1 fruit fly cellular context compared by ENCODE assay signal in the genomic region with DNA sequence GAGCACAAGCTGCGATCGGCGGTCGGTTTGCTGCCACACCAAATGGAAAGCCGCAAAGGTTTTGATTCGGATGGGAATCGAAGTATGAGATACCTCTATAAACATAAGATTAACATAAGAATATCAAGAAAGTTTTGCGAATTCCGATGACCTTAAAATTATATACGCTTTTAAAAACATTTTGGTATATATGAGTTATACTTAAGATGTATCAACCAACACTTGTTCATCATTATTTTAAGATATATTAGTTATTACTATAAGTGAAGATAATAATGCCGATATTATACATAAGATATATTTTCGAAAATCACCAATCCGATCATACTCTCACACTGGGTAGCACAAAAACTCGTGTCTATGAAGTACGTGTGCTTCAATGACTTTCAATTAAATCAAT.
TF ChIP-seq lines count a peak whose summit lies in the region.

No protein-coding gene starts in this region.

TF ChIP-seq in whole organism, embryonic, 481 proteins besides CTCF, POLR2A, EP300 and RAD21 (continued from another document):
- TF ChIP-seq CG2199 (GFP tag; IDR thresholded peaks at IDR 0.05; lab: Robert Waterston, UW) (no peak), wek (GFP tag; optimal IDR thresholded peaks at IDR 0.05; lab: Kevin White, UChicago) (no peak), fu2 (GFP tag; optimal IDR thresholded peaks at IDR 0.05; lab: Kevin White, UChicago) (no peak), tx (GFP tag; optimal IDR thresholded peaks at IDR 0.05; lab: Kevin White, UChicago) (no peak), CG10979 (tag; optimal IDR thresholded peaks at IDR 0.05; lab: Kevin White, UChicago) (peak; percentile 61), D19B (GFP tag; optimal IDR thresholded peaks at IDR 0.05; lab: Kevin White, UChicago) (peak; percentile 24), jing (GFP tag; optimal IDR thresholded peaks at IDR 0.05; lab: Kevin White, UChicago) (peak; percentile 7), lilli (GFP tag; optimal IDR thresholded peaks at IDR 0.05; lab: Kevin White, UChicago) (no peak), CG17912 (GFP tag; optimal IDR thresholded peaks at IDR 0.05; lab: Kevin White, UChicago) (no peak), NC2α (GFP tag; optimal IDR thresholded peaks at IDR 0.05; lab: Kevin White, UChicago) (no peak), CG15601 (tag; optimal IDR thresholded peaks at IDR 0.05; lab: Kevin White, UChicago) (peak; percentile 29), Ssrp (tag; optimal IDR thresholded peaks at IDR 0.05; lab: Kevin White, UChicago) (peak; percentile 64), CG11247 (GFP tag; IDR thresholded peaks at IDR 0.05; lab: Robert Waterston, UW) (no peak), corto (GFP tag; optimal IDR thresholded peaks at IDR 0.05; lab: Kevin White, UChicago) (no peak), zfh1 (GFP tag; IDR thresholded peaks at IDR 0.05; lab: Robert Waterston, UW) (no peak), CG10366 (GFP tag; IDR thresholded peaks at IDR 0.05; lab: Robert Waterston, UW) (0 out of 2 replicates have a peak, but pooled peaks have one; percentile 17), Oli (tag; optimal IDR thresholded peaks at IDR 0.05; lab: Kevin White, UChicago) (peak; percentile 74), CG18262 (tag; optimal IDR thresholded peaks at IDR 0.05; lab: Kevin White, UChicago) (peak; percentile 55), Bteb2 (GFP tag; optimal IDR thresholded peaks at IDR 0.05; lab: Kevin White, UChicago) (no peak), chn (GFP tag; optimal IDR thresholded peaks at IDR 0.05; lab: Kevin White, UChicago) (no peak), CG7357 (GFP tag; IDR thresholded peaks at IDR 0.05; lab: Robert Waterston, UW) (no peak), CG13296 (GFP tag; optimal IDR thresholded peaks at IDR 0.05; lab: Kevin White, UChicago) (no peak), CG17361 (GFP tag; IDR thresholded peaks at IDR 0.05; lab: Robert Waterston, UW) (peak; percentile 69), CG10321 (GFP tag; IDR thresholded peaks at IDR 0.05; lab: Robert Waterston, UW) (no peak), CG15479 (GFP tag; optimal IDR thresholded peaks at IDR 0.05; lab: Kevin White, UChicago) (no peak), lmd (GFP tag; IDR thresholded peaks at IDR 0.05; lab: Robert Waterston, UW) (0 out of 2 replicates have a peak, but pooled peaks have one; percentile 35), CG4424 (GFP tag; optimal IDR thresholded peaks at IDR 0.05; lab: Kevin White, UChicago) (peak; percentile 18), hb (GFP tag; IDR thresholded peaks at IDR 0.05; lab: Robert Waterston, UW; ENCODE audit: partially characterized antibody) (no peak), CG14710 (tag; optimal IDR thresholded peaks at IDR 0.05; lab: Kevin White, UChicago) (peak; percentile 21), cwo (GFP tag; optimal IDR thresholded peaks at IDR 0.05; lab: Kevin White, UChicago) (peak; percentile 30), CG31365 (tag; optimal IDR thresholded peaks at IDR 0.05; lab: Kevin White, UChicago) (no peak), jumu (GFP tag; optimal IDR thresholded peaks at IDR 0.05; lab: Kevin White, UChicago) (no peak), CG11456 (GFP tag; IDR thresholded peaks at IDR 0.05; lab: Robert Waterston, UW) (no peak), CG33557 (GFP tag; optimal IDR thresholded peaks at IDR 0.05; lab: Kevin White, UChicago) (no peak), CG1602 (GFP tag; optimal IDR thresholded peaks at IDR 0.05; lab: Kevin White, UChicago) (peak; percentile 31), CG9437 (GFP tag; optimal IDR thresholded peaks at IDR 0.05; lab: Kevin White, UChicago) (peak; percentile 32), esg (GFP tag; conservative IDR thresholded peaks at IDR 0.05; lab: Robert Waterston, UW) (peak; percentile 36; the same call in 1 of the 2 replicates), HLHmδ (GFP tag; optimal IDR thresholded peaks at IDR 0.05; lab: Kevin White, UChicago) (no peak), ham (GFP tag; IDR thresholded peaks at IDR 0.05; lab: Robert Waterston, UW) (no peak), CG3838 (GFP tag; optimal IDR thresholded peaks at IDR 0.05; lab: Kevin White, UChicago) (no peak), Blimp-1 (GFP tag; optimal IDR thresholded peaks at IDR 0.05; lab: Kevin White, UChicago) (peak; percentile 66), ind (GFP tag; optimal IDR thresholded peaks at IDR 0.05; lab: Kevin White, UChicago) (peak; percentile 30), CG2678 (tag; optimal IDR thresholded peaks at IDR 0.05; lab: Kevin White, UChicago) (peak; percentile 44), CG10147 (GFP tag; optimal IDR thresholded peaks at IDR 0.05; lab: Kevin White, UChicago) (peak; percentile 10), Oaz (GFP tag; IDR thresholded peaks at IDR 0.05; lab: Robert Waterston, UW) (no peak), CG10209 (GFP tag; optimal IDR thresholded peaks at IDR 0.05; lab: Kevin White, UChicago) (peak; percentile 23), CG8924 (tag; optimal IDR thresholded peaks at IDR 0.05; lab: Kevin White, UChicago) (peak; percentile 59), Chrac-16 (GFP tag; optimal IDR thresholded peaks at IDR 0.05; lab: Kevin White, UChicago) (no peak), eve (GFP tag; optimal IDR thresholded peaks at IDR 0.05; lab: Kevin White, UChicago) (peak in 1 of 2 experiments; percentile 20), Sry-β (GFP tag; optimal IDR thresholded peaks at IDR 0.05; lab: Kevin White, UChicago) (no peak), CG17829 (tag; optimal IDR thresholded peaks at IDR 0.05; lab: Kevin White, UChicago) (no peak), CG2875 (GFP tag; optimal IDR thresholded peaks at IDR 0.05; lab: Kevin White, UChicago) (peak; percentile 13), wor (GFP tag; IDR thresholded peaks at IDR 0.05; lab: Robert Waterston, UW) (peak; percentile 49), phol (tag; optimal IDR thresholded peaks at IDR 0.05; lab: Kevin White, UChicago) (peak; percentile 72), CG12104 (GFP tag; optimal IDR thresholded peaks at IDR 0.05; lab: Kevin White, UChicago) (no peak), ATbp (GFP tag; optimal IDR thresholded peaks at IDR 0.05; lab: Kevin White, UChicago) (peak; percentile 32), mam (GFP tag; optimal IDR thresholded peaks at IDR 0.05; lab: Kevin White, UChicago) (no peak), oc (tag; optimal IDR thresholded peaks at IDR 0.05; lab: Kevin White, UChicago) (peak; percentile 39), CG12659 (GFP tag; optimal IDR thresholded peaks at IDR 0.05; lab: Kevin White, UChicago) (peak; percentile 2), jigr1 (GFP tag; IDR thresholded peaks at IDR 0.05; lab: Robert Waterston, UW) (no peak), CG1529 (GFP tag; optimal IDR thresholded peaks at IDR 0.05; lab: Kevin White, UChicago) (peak; percentile 27), dpn (GFP tag; optimal IDR thresholded peaks at IDR 0.05; lab: Kevin White, UChicago) (peak in 1 of 2 experiments; percentile 42), CG30020 (tag; optimal IDR thresholded peaks at IDR 0.05; lab: Kevin White, UChicago) (no peak), CG32532 (GFP tag; IDR thresholded peaks at IDR 0.05; lab: Robert Waterston, UW) (no peak), slbo (GFP tag; IDR thresholded peaks at IDR 0.05; lab: Robert Waterston, UW) (no peak), CG9215 (GFP tag; IDR thresholded peaks at IDR 0.05; lab: Robert Waterston, UW) (no peak)
TF ChIP-seq in whole organism, embryonic: peak in this region for 73.
